Worm (Caenorhabditis elegans): ENCODE data around the gene mex-1.

The mex-1 gene

DNA sequence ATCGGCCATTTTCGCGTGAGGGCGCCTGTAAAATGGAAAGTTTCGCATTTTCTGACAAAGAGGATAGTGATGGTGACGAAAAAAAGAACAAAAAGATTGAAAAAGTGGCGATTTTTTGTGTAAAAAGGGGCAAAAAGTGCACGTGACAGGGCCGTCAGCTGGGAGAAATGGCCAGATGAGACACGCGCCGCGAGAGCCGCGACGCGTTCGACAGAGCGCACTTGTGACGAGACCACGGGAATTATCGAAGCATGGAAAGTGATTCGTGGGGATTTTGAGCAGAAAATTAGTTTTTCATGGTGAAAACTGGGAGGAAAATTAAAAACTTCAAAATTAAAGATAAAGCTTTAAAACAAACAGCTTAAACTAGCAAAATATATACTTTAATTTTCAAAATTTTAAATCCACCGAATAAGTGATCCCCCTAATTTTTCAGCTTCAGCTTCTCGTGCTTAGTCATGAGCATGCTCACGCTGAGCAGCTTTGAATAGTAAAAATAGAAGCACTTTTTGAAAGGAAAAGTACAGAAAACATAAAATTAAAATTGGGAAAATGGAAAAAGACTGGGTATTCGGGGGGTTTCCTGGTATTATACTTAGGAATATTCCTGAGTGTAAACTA lies 820 bp upstream of the mex-1 start, which contains the start of gene W03C9.5 (continued):
- peak; percentile 94 for TF ChIP-seq pha-4 (tag; optimal IDR thresholded peaks at IDR 0.05)
- peak; percentile 57 for TF ChIP-seq egl-27 (tag; optimal IDR thresholded peaks at IDR 0.05)
- TF ChIP-seq ama-1 (optimal IDR thresholded peaks at IDR 0.05) = peak; percentile 55
- no peak for TF ChIP-seq eor-1 (tag; optimal IDR thresholded peaks at IDR 0.05)
- TF ChIP-seq ZK546.5 (tag; optimal IDR thresholded peaks at IDR 0.05) = peak; percentile 12
- TF ChIP-seq unc-62 (GFP tag; optimal IDR thresholded peaks at IDR 0.05) = peak; percentile 71
- TF ChIP-seq snpc-4 (tag; optimal IDR thresholded peaks at IDR 0.05) = peak; percentile 83
- no peak for TF ChIP-seq ztf-4 (tag; optimal IDR thresholded peaks at IDR 0.05)
- TF ChIP-seq pqm-1 (tag; optimal IDR thresholded peaks at IDR 0.05) = peak; percentile 35
- TF ChIP-seq nhr-237 (tag; optimal IDR thresholded peaks at IDR 0.05) = no peak
- TF ChIP-seq egl-5 (tag; optimal IDR thresholded peaks at IDR 0.05) = peak; percentile 69
- no peak for TF ChIP-seq aly-2 (tag; optimal IDR thresholded peaks at IDR 0.05)
- TF ChIP-seq hmg-11 (tag; optimal IDR thresholded peaks at IDR 0.05) = peak; percentile 20
- peak; percentile 95 for TF ChIP-seq nfya-1 (tag; optimal IDR thresholded peaks at IDR 0.05; ENCODE audit: insufficient read depth)
- no peak for TF ChIP-seq sea-2 (GFP tag; optimal IDR thresholded peaks at IDR 0.05)
- peak; percentile 37 for TF ChIP-seq nhr-28 (tag; optimal IDR thresholded peaks at IDR 0.05)
- peak; percentile 78 for TF ChIP-seq R02D3.7 (tag; optimal IDR thresholded peaks at IDR 0.05)
- TF ChIP-seq nhr-77 (tag; optimal IDR thresholded peaks at IDR 0.05) = peak; percentile 27
- peak; percentile 97 for TF ChIP-seq nhr-25 (tag; optimal IDR thresholded peaks at IDR 0.05)
- TF ChIP-seq mdl-1 (tag; optimal IDR thresholded peaks at IDR 0.05) = peak; percentile 79
- peak; percentile 51 for TF ChIP-seq zag-1 (tag; optimal IDR thresholded peaks at IDR 0.05)
- TF ChIP-seq ztf-11 (tag; optimal IDR thresholded peaks at IDR 0.05) = no peak
- peak; percentile 91 for TF ChIP-seq lsy-12 (tag; optimal IDR thresholded peaks at IDR 0.05)
- no peak for TF ChIP-seq ceh-16 (tag; optimal IDR thresholded peaks at IDR 0.05)
- peak; percentile 22 for TF ChIP-seq fos-1 (tag; optimal IDR thresholded peaks at IDR 0.05)
- peak; percentile 63 for TF ChIP-seq skn-1 (tag; optimal IDR thresholded peaks at IDR 0.05)
- TF ChIP-seq nhr-23 (tag; optimal IDR thresholded peaks at IDR 0.05) = peak; percentile 86
- peak; percentile 77 for TF ChIP-seq elt-2 (tag; optimal IDR thresholded peaks at IDR 0.05)
- no peak for TF ChIP-seq fkh-2 (tag; optimal IDR thresholded peaks at IDR 0.05)

DNA sequence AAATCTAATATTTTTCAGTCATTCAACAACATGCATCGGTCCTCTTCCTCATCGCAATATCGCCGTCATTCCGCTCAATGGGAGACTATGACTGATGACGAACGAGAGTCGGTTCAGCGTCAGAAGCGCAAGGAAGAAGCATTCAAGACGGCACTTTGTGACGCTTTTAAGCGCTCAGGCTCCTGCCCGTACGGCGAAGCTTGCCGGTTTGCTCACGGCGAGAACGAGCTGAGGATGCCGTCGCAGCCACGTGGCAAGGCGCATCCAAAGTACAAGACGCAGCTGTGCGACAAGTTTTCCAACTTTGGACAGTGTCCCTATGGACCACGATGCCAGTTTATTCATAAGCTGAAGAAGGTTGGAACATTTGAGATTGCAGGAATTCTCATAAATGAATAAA lies 596 bp downstream of the mex-1 start:
- TF ChIP-seq fkh-10 (GFP tag; optimal IDR thresholded peaks at IDR 0.05) (no peak), snpc-4 (tag; optimal IDR thresholded peaks at IDR 0.05) (no peak), tbx-2 (tag; optimal IDR thresholded peaks at IDR 0.05) (no peak), hmg-11 (tag; optimal IDR thresholded peaks at IDR 0.05) (no peak), ama-1 (optimal IDR thresholded peaks at IDR 0.05) (no peak), nhr-237 (tag; optimal IDR thresholded peaks at IDR 0.05) (no peak), nhr-67 (tag; optimal IDR thresholded peaks at IDR 0.05) (no peak), nhr-11 (tag; optimal IDR thresholded peaks at IDR 0.05) (no peak), nfya-1 (tag; optimal IDR thresholded peaks at IDR 0.05; ENCODE audit: insufficient read depth) (no peak), egl-27 (tag; optimal IDR thresholded peaks at IDR 0.05) (no peak), ZK546.5 (tag; optimal IDR thresholded peaks at IDR 0.05) (no peak), ceh-9 (tag; optimal IDR thresholded peaks at IDR 0.05) (no peak), unc-62 (GFP tag; optimal IDR thresholded peaks at IDR 0.05) (no peak)

DNA sequence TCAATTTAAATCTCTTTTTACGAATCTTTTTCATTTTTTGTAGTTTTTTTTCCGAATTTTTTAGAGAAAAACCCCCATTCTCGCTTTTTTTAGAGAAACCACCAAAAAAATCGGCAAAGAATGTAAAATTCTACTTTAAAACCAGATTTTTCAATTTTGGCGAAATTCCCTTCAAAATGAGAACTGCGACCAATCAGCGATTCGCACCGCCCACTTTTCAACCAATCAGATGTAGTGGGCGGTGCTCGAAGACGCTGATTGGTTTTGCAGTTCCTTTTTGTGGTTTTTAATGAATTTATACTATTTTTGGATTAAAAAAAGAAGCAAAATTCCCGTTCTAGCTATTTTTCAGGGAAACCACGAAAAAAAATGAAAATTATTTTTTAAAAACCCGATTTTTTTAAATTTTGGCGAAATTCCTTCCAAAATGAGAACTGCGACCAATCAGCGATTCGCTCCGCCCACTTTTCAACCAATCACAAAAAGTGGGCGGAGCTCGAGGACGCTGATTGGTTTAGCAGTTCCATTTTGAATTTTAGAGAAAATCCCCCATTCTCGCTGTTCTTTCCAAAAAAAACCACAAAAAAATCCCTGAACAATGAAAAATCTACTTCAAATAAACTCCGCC lies 2.7 kb downstream of the mex-1 start:
- no peak for TF ChIP-seq mml-1 (tag; optimal IDR thresholded peaks at IDR 0.05)
- TF ChIP-seq nfya-1 (tag; optimal IDR thresholded peaks at IDR 0.05; ENCODE audit: insufficient read depth) = peak; percentile 70
- no peak for TF ChIP-seq ztf-11 (tag; optimal IDR thresholded peaks at IDR 0.05)

DNA sequence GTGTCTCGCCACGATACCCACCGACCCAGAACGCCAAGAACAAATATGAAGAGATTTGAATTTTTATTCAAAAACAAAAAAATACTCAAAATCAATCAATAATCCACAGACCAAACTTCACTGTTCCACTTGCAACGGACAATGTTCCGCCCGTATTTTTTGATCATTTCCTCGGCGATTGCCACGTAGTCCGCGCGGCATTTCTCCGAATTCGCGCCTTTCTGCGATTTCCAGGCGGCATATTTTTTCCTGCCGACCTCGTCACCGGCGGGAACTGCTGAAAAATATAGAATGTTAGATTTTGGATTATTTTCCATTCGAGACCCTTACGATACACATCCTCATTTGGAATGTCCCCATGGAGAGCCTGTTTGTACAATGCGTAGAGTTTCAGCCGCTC lies 3.8 kb downstream of the mex-1 start:
- TF ChIP-seq nhr-77 (tag; optimal IDR thresholded peaks at IDR 0.05) = no peak
- TF ChIP-seq lin-15B (tag; optimal IDR thresholded peaks at IDR 0.05) = no peak
- no peak for TF ChIP-seq nhr-28 (tag; optimal IDR thresholded peaks at IDR 0.05)
- no peak for TF ChIP-seq sea-2 (GFP tag; optimal IDR thresholded peaks at IDR 0.05)
- no peak for TF ChIP-seq ceh-9 (tag; optimal IDR thresholded peaks at IDR 0.05)
- TF ChIP-seq mml-1 (tag; optimal IDR thresholded peaks at IDR 0.05) = no peak
- TF ChIP-seq daf-12 (tag; optimal IDR thresholded peaks at IDR 0.05) = no peak
- no peak for TF ChIP-seq pqm-1 (tag; optimal IDR thresholded peaks at IDR 0.05)
- TF ChIP-seq nhr-67 (tag; optimal IDR thresholded peaks at IDR 0.05) = no peak
- no peak for TF ChIP-seq nhr-25 (tag; optimal IDR thresholded peaks at IDR 0.05)
- no peak for TF ChIP-seq egl-5 (tag; optimal IDR thresholded peaks at IDR 0.05)
- no peak for TF ChIP-seq lsy-12 (tag; optimal IDR thresholded peaks at IDR 0.05)
- TF ChIP-seq elt-2 (tag; optimal IDR thresholded peaks at IDR 0.05) = no peak
- no peak for TF ChIP-seq pha-4 (tag; optimal IDR thresholded peaks at IDR 0.05)
- no peak for TF ChIP-seq fkh-2 (tag; optimal IDR thresholded peaks at IDR 0.05)
- no peak for TF ChIP-seq ama-1 (optimal IDR thresholded peaks at IDR 0.05)
- TF ChIP-seq ceh-16 (tag; optimal IDR thresholded peaks at IDR 0.05) = no peak
- no peak for TF ChIP-seq mdl-1 (tag; optimal IDR thresholded peaks at IDR 0.05)
- TF ChIP-seq nhr-23 (tag; optimal IDR thresholded peaks at IDR 0.05) = no peak
- TF ChIP-seq lin-39 (tag; optimal IDR thresholded peaks at IDR 0.05) = no peak

Measured in whole organism, L3 larva.